Fruit fly (Drosophila melanogaster): Measurements from ENCODE around the gene Las.
A peak's percentile ranks its signal among the peaks of the same experiment; 100 is the strongest.

The Las gene

DNA sequence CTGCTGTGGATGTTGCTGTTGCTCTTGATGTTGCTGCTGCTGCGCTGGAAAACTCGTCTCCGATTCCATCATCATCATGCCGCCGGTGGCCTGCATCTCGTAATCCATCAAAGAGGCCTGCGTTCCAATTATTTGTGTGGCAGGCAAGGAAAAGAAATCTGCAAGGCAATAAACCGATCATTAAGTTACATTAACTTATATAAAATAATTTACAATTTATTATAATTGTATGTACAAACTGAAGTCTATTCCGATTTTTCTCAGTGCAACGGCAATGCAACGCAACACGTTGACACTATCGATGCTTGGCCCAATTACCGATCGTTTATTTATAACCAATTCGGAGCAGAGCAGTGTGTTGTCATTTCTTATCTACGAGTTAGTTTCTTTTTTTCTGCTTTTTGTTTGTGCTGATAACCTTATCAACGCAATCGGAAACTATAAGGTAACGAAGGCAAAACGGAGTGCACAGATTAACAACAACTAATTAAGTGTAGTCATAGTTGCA is 38.9 kb upstream of the Las start (continued):
- no peak for TF ChIP-seq gfzf (GFP tag; optimal IDR thresholded peaks at IDR 0.05)
- peak; percentile 15 for TF ChIP-seq her (GFP tag; optimal IDR thresholded peaks at IDR 0.05)
- no peak for TF ChIP-seq nerfin-1 (tag; optimal IDR thresholded peaks at IDR 0.05)
- TF ChIP-seq crol (GFP tag; IDR thresholded peaks at IDR 0.05): no peak
- no peak for TF ChIP-seq ro (GFP tag; IDR thresholded peaks at IDR 0.05)
- TF ChIP-seq Drgx (GFP tag; IDR thresholded peaks at IDR 0.05): peak; percentile 72
- peak; percentile 62 for TF ChIP-seq ATbp (GFP tag; optimal IDR thresholded peaks at IDR 0.05)
- no peak for TF ChIP-seq NK7.1 (GFP tag; optimal IDR thresholded peaks at IDR 0.05)
- TF ChIP-seq bigmax (GFP tag; optimal IDR thresholded peaks at IDR 0.05): no peak
- TF ChIP-seq ems (GFP tag; optimal IDR thresholded peaks at IDR 0.05): peak; percentile 28
- TF ChIP-seq NC2α (GFP tag; optimal IDR thresholded peaks at IDR 0.05): no peak
- TF ChIP-seq CG17361 (GFP tag; IDR thresholded peaks at IDR 0.05): no peak
- no peak for TF ChIP-seq CG12155 (GFP tag; optimal IDR thresholded peaks at IDR 0.05)
- no peak for TF ChIP-seq en (GFP tag; optimal IDR thresholded peaks at IDR 0.05)
- no peak for TF ChIP-seq Dfd (GFP tag; optimal IDR thresholded peaks at IDR 0.05)
- TF ChIP-seq vvl (GFP tag; IDR thresholded peaks at IDR 0.05): peak; percentile 78
- TF ChIP-seq CG10274 (GFP tag; optimal IDR thresholded peaks at IDR 0.05): peak; percentile 31
- TF ChIP-seq Spps (tag; optimal IDR thresholded peaks at IDR 0.05): no peak
- 0 out of 2 replicates have a peak, but pooled peaks have one; percentile 55 for TF ChIP-seq Awh (GFP tag; IDR thresholded peaks at IDR 0.05)
- TF ChIP-seq stc (GFP tag; IDR thresholded peaks at IDR 0.05): peak; percentile 60
- TF ChIP-seq Ssrp (tag; optimal IDR thresholded peaks at IDR 0.05): peak; percentile 19
- no peak for TF ChIP-seq Bgb (GFP tag; IDR thresholded peaks at IDR 0.05; ENCODE audit: partially characterized antibody)
- no peak for TF ChIP-seq Doc2 (GFP tag; IDR thresholded peaks at IDR 0.05)
- TF ChIP-seq Hr78 (GFP tag; optimal IDR thresholded peaks at IDR 0.05): no peak
- no peak for TF ChIP-seq al (GFP tag; IDR thresholded peaks at IDR 0.05)
- no peak for TF ChIP-seq CG12236 (GFP tag; optimal IDR thresholded peaks at IDR 0.05)
- no peak for TF ChIP-seq CG3065 (GFP tag; optimal IDR thresholded peaks at IDR 0.05)
- peak; percentile 71 for TF ChIP-seq CG6254 (GFP tag; optimal IDR thresholded peaks at IDR 0.05)
- TF ChIP-seq fd102C (GFP tag; optimal IDR thresholded peaks at IDR 0.05): no peak
- no peak for TF ChIP-seq CG11560 (tag; IDR thresholded peaks at IDR 0.05)
- peak; percentile 32 for TF ChIP-seq salm (tag; optimal IDR thresholded peaks at IDR 0.05)
- TF ChIP-seq CG11723 (GFP tag; optimal IDR thresholded peaks at IDR 0.05): no peak
- peak; percentile 13 for TF ChIP-seq Mad (GFP tag; optimal IDR thresholded peaks at IDR 0.05)
- peak in 1 of 2 experiments; percentile 54 for TF ChIP-seq eve (GFP tag; optimal IDR thresholded peaks at IDR 0.05)
- no peak for TF ChIP-seq CG8290 (GFP tag; optimal IDR thresholded peaks at IDR 0.05)
- peak in 1 of 2 experiments; percentile 34 for TF ChIP-seq CG8290 (tag; optimal IDR thresholded peaks at IDR 0.05)
- TF ChIP-seq pita (GFP tag; optimal IDR thresholded peaks at IDR 0.05): no peak
- no peak for TF ChIP-seq lov (optimal IDR thresholded peaks at IDR 0.05)
- TF ChIP-seq lov (GFP tag; IDR thresholded peaks at IDR 0.05): no peak
- TF ChIP-seq fd3F (GFP tag; optimal IDR thresholded peaks at IDR 0.05): no peak
- TF ChIP-seq exex (tag; optimal IDR thresholded peaks at IDR 0.05): peak; percentile 89
- TF ChIP-seq HLHmδ (GFP tag; optimal IDR thresholded peaks at IDR 0.05): no peak
- TF ChIP-seq bcd (GFP tag; optimal IDR thresholded peaks at IDR 0.05): peak; percentile 29
- TF ChIP-seq shn (GFP tag; optimal IDR thresholded peaks at IDR 0.05): no peak
- peak; percentile 54 for TF ChIP-seq H2.0 (GFP tag; IDR thresholded peaks at IDR 0.05)
- TF ChIP-seq Meics (GFP tag; optimal IDR thresholded peaks at IDR 0.05): peak; percentile 94
- TF ChIP-seq wor (GFP tag; IDR thresholded peaks at IDR 0.05): peak; percentile 30
- TF ChIP-seq Tbp (GFP tag; optimal IDR thresholded peaks at IDR 0.05): no peak
- TF ChIP-seq CG3407 (GFP tag; optimal IDR thresholded peaks at IDR 0.05): peak; percentile 21
- TF ChIP-seq Dip2 (GFP tag; IDR thresholded peaks at IDR 0.05): no peak
- TF ChIP-seq CG5953 (GFP tag; IDR thresholded peaks at IDR 0.05): no peak
- TF ChIP-seq cas (GFP tag; IDR thresholded peaks at IDR 0.05): no peak
- TF ChIP-seq CG32532 (GFP tag; IDR thresholded peaks at IDR 0.05): peak; percentile 27; the same call in 1 of the 2 replicates

Measured in whole organism, embryonic.